Worm (Caenorhabditis elegans) whole organism, late embryonic: ENCODE data around the gene ser-4.
A peak's percentile ranks its signal among the peaks of the same experiment; 100 is the strongest.

Experiments
- K09A11.1 ChIP-seq: sonication (generic microtip); optimal IDR thresholded peaks from 2 replicates; lab custom pipeline; 2017; ENCODE audit warnings: antibody characterized with exemption, mild to moderate bottlenecking, missing genetic modification characterization, missing compliant biosample characterization; ENCODE audit not compliant: insufficient read depth
- T23F11.4 ChIP-seq: fragments of 200-800 bp; sonication (Bioruptor generic); optimal IDR thresholded peaks from 2 replicates; lab custom pipeline; 2018; ENCODE audit warnings: mild to moderate bottlenecking, missing genetic modification characterization, missing compliant biosample characterization
- ahr-1 ChIP-seq: sonication (generic microtip); optimal IDR thresholded peaks from 2 replicates; lab custom pipeline; 2016; ENCODE audit warnings: missing genetic modification characterization, missing compliant biosample characterization
- ama-1 ChIP-seq: fragments of 150-350 bp; optimal IDR thresholded peaks from 2 replicates; lab custom pipeline; 2014
- ceh-14 ChIP-seq: sonication (generic microtip); optimal IDR thresholded peaks from 2 replicates; lab custom pipeline; 2016; ENCODE audit warnings: missing genotype, missing genetic modification characterization, missing compliant biosample characterization
- ceh-18 ChIP-seq: sonication (generic microtip); optimal IDR thresholded peaks from 2 replicates; lab custom pipeline; 2016; ENCODE audit warnings: missing genetic modification characterization, missing compliant biosample characterization
- ceh-31 ChIP-seq: sonication (generic microtip); optimal IDR thresholded peaks from 2 replicates; lab custom pipeline; 2016; ENCODE audit warnings: missing genetic modification characterization, missing compliant biosample characterization
- ceh-48 ChIP-seq: sonication (generic microtip); optimal IDR thresholded peaks from 2 replicates; lab custom pipeline; 2016; ENCODE audit warnings: missing genetic modification characterization, inconsistent platforms, missing compliant biosample characterization
- ceh-6 ChIP-seq: fragments of 200-800 bp; sonication (Bioruptor generic); optimal IDR thresholded peaks from 2 replicates; lab custom pipeline; 2018; ENCODE audit warnings: mild to moderate bottlenecking, missing genetic modification characterization, missing compliant biosample characterization
- ceh-9 ChIP-seq: sonication (generic microtip); optimal IDR thresholded peaks from 2 replicates; lab custom pipeline; 2016; ENCODE audit warnings: mild to moderate bottlenecking, missing genetic modification characterization, inconsistent platforms, missing compliant biosample characterization
- che-1 ChIP-seq: sonication (generic microtip); optimal IDR thresholded peaks from 2 replicates; lab custom pipeline; 2016; ENCODE audit warnings: mild to moderate bottlenecking, missing genetic modification characterization, missing compliant biosample characterization
- dve-1 ChIP-seq: sonication (generic microtip); optimal IDR thresholded peaks from 2 replicates; lab custom pipeline; 2017; ENCODE audit warnings: antibody characterized with exemption, mild to moderate bottlenecking, missing genetic modification characterization, missing compliant biosample characterization
- eyg-1 ChIP-seq: sonication (generic microtip); optimal IDR thresholded peaks from 2 replicates; lab custom pipeline; 2016; ENCODE audit warnings: missing genotype, missing genetic modification characterization, missing compliant biosample characterization
- fax-1 ChIP-seq: sonication (generic microtip); optimal IDR thresholded peaks from 2 replicates; lab custom pipeline; 2016; ENCODE audit warnings: missing genotype, missing genetic modification characterization, missing compliant biosample characterization
- hlh-13 ChIP-seq: fragments of 200-800 bp; sonication (Bioruptor generic); optimal IDR thresholded peaks from 2 replicates; lab custom pipeline; 2018; ENCODE audit warnings: mild to moderate bottlenecking, missing genetic modification characterization, missing compliant biosample characterization
- hlh-30 ChIP-seq: sonication (generic microtip); optimal IDR thresholded peaks from 2 replicates; lab custom pipeline; 2017; ENCODE audit warnings: antibody characterized with exemption, missing genetic modification characterization, missing compliant biosample characterization; ENCODE audit not compliant: insufficient read depth
- nhr-11 ChIP-seq: fragments of 150-350 bp; optimal IDR thresholded peaks from 2 replicates; lab custom pipeline; 2014; ENCODE audit warnings: missing biosample characterization, missing genetic modification characterization
- pag-3 ChIP-seq: sonication (generic microtip); optimal IDR thresholded peaks from 2 replicates; lab custom pipeline; 2016; ENCODE audit warnings: missing compliant biosample characterization, missing genetic modification characterization, borderline replicate concordance
- pax-1 ChIP-seq: fragments of 150-350 bp; optimal IDR thresholded peaks from 2 replicates; lab custom pipeline; 2014; ENCODE audit warnings: missing biosample characterization, missing genetic modification characterization
- pha-4 ChIP-seq: fragments of 150-350 bp; optimal IDR thresholded peaks from 2 replicates; lab custom pipeline; 2018; ENCODE audit warnings: missing biosample characterization, missing genetic modification reagents, missing genetic modification characterization
- pros-1 ChIP-seq: fragments of 150-350 bp; optimal IDR thresholded peaks from 2 replicates; lab custom pipeline; 2014; ENCODE audit warnings: missing biosample characterization, missing genetic modification reagents, missing genetic modification characterization
- sox-4 ChIP-seq: sonication (generic microtip); optimal IDR thresholded peaks from 2 replicates; lab custom pipeline; 2017; ENCODE audit warnings: mild to moderate bottlenecking, missing genetic modification characterization, inconsistent platforms, missing compliant biosample characterization
- tbx-7 ChIP-seq: sonication (generic microtip); optimal IDR thresholded peaks from 2 replicates; lab custom pipeline; 2016; ENCODE audit warnings: missing genotype, missing genetic modification characterization, missing compliant biosample characterization
- unc-3 ChIP-seq, 2 experiments: fragments of 200-800 bp in 1 of 2; sonication (Bioruptor generic) in 1 of 2; sonication (generic microtip) in 1 of 2; conservative IDR thresholded peaks in 1 of 2; optimal IDR thresholded peaks in 1 of 2; 2 replicates each; pipeline versions ENCODE4 v1.3.6 to Lab custom; 2016 to 2022; ENCODE audit warnings: missing compliant biosample characterization in 2 of 2, missing genetic modification characterization in 2 of 2, missing genetic modification reagents in 1 of 2
- unc-42 ChIP-seq: sonication (generic microtip); optimal IDR thresholded peaks from 2 replicates; lab custom pipeline; 2016; ENCODE audit warnings: missing genotype, missing genetic modification characterization, missing compliant biosample characterization
- unc-55 ChIP-seq: sonication (generic microtip); optimal IDR thresholded peaks from 2 replicates; lab custom pipeline; 2017; ENCODE audit warnings: missing biosample characterization, missing genetic modification reagents, missing genetic modification characterization
- ztf-16 ChIP-seq: sonication (generic microtip); optimal IDR thresholded peaks from 2 replicates; lab custom pipeline; 2017; ENCODE audit warnings: missing genetic modification characterization, missing compliant biosample characterization

Gene ser-4

DNA sequence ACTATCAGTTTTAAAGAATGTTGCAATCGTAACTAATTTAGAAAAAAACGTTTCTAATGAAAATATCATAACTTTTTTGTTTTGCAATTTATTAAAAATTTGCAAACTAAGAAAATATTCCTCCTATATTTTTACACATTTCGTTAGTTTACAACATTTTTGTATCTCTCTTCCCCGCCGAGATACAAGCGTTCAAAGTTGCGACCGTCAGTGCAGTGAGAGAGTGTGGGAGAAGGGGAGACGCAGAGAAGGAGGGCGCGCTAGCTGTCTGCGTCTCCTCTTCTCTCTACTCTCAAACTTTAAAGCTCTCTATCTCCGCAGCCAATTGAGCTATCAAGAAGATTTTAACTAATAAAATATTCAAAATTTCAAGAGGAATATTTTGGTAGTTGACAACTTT, 52.5 kb downstream of the ser-4 start:
- TF ChIP-seq ceh-6 (GFP tag; lab: Kevin White, UChicago): no peak
- no peak for TF ChIP-seq fax-1 (tag; lab: Kevin White, UChicago)
- no peak for TF ChIP-seq ceh-31
- no peak for TF ChIP-seq eyg-1 (tag; lab: Kevin White, UChicago)
- no peak for TF ChIP-seq unc-55 (GFP tag; lab: Kevin White, UChicago)
- TF ChIP-seq pha-4 (tag; lab: Kevin White, UChicago): no peak
- TF ChIP-seq sox-4 (tag; lab: Kevin White, UChicago): no peak
- TF ChIP-seq unc-42 (tag; lab: Kevin White, UChicago): no peak
- TF ChIP-seq unc-3 (GFP tag; conservative IDR thresholded peaks at IDR 0.05; lab: Robert Waterston, UW): no peak
- no peak for TF ChIP-seq unc-3 (tag; optimal IDR thresholded peaks at IDR 0.05; lab: Kevin White, UChicago)
- TF ChIP-seq ama-1 (lab: Kevin White, UChicago): no peak
- TF ChIP-seq dve-1: no peak
- no peak for TF ChIP-seq ceh-14
- no peak for TF ChIP-seq hlh-13 (GFP tag; lab: Kevin White, UChicago)
- no peak for TF ChIP-seq T23F11.4
- TF ChIP-seq pag-3 (tag; lab: Kevin White, UChicago): no peak
- TF ChIP-seq tbx-7 (tag; lab: Kevin White, UChicago): no peak
- TF ChIP-seq ztf-16 (tag; lab: Kevin White, UChicago): no peak

DNA sequence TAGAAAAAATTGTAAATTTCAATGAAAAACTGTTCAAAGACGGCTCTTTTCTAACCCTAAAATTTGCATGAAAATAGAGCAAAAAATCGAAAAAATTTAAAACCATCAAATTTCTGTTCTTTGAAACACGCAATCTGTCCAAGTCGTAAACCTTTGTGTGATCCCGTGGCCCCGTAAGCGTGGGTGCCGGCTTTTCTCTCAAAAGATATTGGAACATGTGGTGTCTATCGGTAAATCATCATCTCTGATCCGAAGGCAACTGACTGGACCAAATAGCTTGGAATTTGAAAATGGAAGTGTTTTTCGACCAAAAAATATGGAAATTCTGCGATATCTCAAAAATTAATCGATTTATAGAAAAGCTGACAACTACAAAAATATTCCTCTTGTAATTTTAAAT, 54.2 kb downstream of the ser-4 start:
- TF ChIP-seq ceh-18 (tag; lab: Kevin White, UChicago) (peak; percentile 34), ceh-14 (no peak)

DNA sequence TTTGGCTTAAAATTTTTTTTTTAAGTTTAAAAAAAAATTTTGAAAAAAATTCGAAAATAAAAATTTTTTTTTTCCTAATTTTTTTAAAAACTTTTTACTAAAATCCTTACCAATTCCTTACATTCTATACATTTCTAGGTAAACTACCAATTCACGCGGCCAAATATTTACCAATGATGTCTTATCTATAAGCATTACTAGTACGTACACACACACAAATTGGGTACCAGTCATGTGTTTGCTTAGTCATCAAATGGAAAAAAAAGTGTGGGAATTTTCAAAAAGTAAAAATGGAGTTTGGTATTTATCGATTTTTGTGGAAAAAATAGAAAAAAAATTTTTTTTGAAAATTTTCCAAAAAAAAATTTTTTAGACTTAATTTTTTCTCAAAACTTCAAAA, 56.3 kb downstream of the ser-4 start, which contains the start of gene Y22D7AR.6:
Gene Y22D7AR.6 (minus strand): TSS at position 134 of the 400 bp plus-strand sequence.
- no peak for TF ChIP-seq hlh-13 (GFP tag; lab: Kevin White, UChicago)

DNA sequence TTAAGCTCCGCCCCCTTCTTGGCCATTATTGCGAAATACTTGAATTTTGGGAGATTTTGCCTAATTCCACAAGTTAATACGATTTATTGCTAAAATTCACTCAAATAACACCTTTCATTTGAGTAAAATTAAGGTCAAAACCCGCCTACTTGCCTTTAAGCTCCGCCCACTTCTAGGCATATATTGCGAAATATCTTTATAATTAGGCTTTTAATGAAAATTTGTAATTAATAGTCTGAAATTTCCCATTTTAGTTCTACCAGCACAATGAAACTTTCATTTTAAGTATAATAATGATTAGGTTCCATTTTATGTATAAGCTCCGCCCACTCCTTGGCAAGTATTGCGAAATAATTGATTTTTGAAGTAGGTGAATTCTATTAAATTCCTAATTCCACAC, 58.1 kb downstream of the ser-4 start:
- TF ChIP-seq hlh-13 (GFP tag; lab: Kevin White, UChicago) (no peak), pax-1 (tag; lab: Kevin White, UChicago) (no peak), pag-3 (tag; lab: Kevin White, UChicago) (no peak), eyg-1 (tag; lab: Kevin White, UChicago) (no peak), pros-1 (no peak), ceh-9 (tag; lab: Kevin White, UChicago) (no peak), K09A11.1 (no peak), nhr-11 (no peak), hlh-30 (tag; lab: Kevin White, UChicago) (no peak), ceh-48 (tag; lab: Kevin White, UChicago) (no peak), T23F11.4 (no peak), che-1 (tag; lab: Kevin White, UChicago) (no peak), ahr-1 (tag; lab: Kevin White, UChicago) (no peak), ceh-14 (no peak)

DNA sequence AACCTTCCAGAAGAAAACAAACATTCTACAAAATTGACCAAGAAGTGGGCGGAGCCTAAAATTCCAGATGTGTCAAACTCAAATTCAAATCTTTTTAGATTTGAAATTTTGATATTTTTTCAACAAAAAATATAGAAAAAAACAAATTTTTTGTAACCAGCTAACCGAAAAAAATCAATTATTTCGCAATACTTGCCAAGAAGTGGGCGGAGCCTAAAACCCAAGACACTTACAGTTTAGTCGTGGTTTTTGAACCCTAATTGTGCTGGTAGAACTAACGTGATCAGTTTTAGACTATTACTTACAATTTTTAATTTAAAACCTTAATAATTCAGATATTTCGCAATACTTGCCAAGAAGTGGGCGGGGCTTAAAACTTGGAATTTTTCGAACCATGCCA, 59.6 kb downstream of the ser-4 start:
- TF ChIP-seq K09A11.1: no peak
